Worm (Caenorhabditis elegans) whole organism, mixed stage, embryonic: ENCODE results near the gene ZK402.2.

Source experiments
- M03D4.4 ChIP-seq: sonication (generic microtip); optimal IDR thresholded peaks from 2 replicates; lab custom pipeline; 2017; ENCODE audit warnings: mild to moderate bottlenecking, missing genetic modification characterization, missing compliant biosample characterization
- bed-3 ChIP-seq: fragments of 200-800 bp; sonication (Bioruptor generic); optimal IDR thresholded peaks from 3 replicates; lab custom pipeline; 2018; ENCODE audit warnings: mild to moderate bottlenecking, missing genetic modification characterization, moderate library complexity, missing compliant biosample characterization
- blmp-1 ChIP-seq: fragments of 150-350 bp; optimal IDR thresholded peaks from 2 replicates; lab custom pipeline; 2014; ENCODE audit warnings: missing biosample characterization, missing genetic modification characterization
- ceh-43 ChIP-seq: fragments of 200-800 bp; sonication (Bioruptor generic); optimal IDR thresholded peaks from 2 replicates; lab custom pipeline; 2018; ENCODE audit warnings: mild to moderate bottlenecking, missing genetic modification characterization, moderate library complexity, missing compliant biosample characterization
- ceh-83 ChIP-seq: fragments of 200-800 bp; sonication (Bioruptor generic); optimal IDR thresholded peaks from 2 replicates; lab custom pipeline; 2018; ENCODE audit warnings: mild to moderate bottlenecking, missing genetic modification characterization, missing compliant biosample characterization
- ces-1 ChIP-seq: fragments of 150-350 bp; optimal IDR thresholded peaks from 2 replicates; lab custom pipeline; 2014; ENCODE audit warnings: missing biosample characterization, missing genetic modification reagents, missing genetic modification characterization
- cnd-1 ChIP-seq: fragments of 200-800 bp; sonication (Bioruptor generic); optimal IDR thresholded peaks from 2 replicates; lab custom pipeline; 2018; ENCODE audit warnings: mild to moderate bottlenecking, missing genetic modification characterization, missing compliant biosample characterization
- drap-1 ChIP-seq: fragments of 200-800 bp; sonication (Bioruptor generic); optimal IDR thresholded peaks from 3 replicates; lab custom pipeline; 2018; ENCODE audit warnings: mild to moderate bottlenecking, missing genetic modification characterization, missing compliant biosample characterization
- elt-1 ChIP-seq: sonication (generic microtip); optimal IDR thresholded peaks from 2 replicates; lab custom pipeline; 2017; ENCODE audit warnings: missing genetic modification characterization, mild to moderate bottlenecking, missing compliant biosample characterization, antibody characterized with exemption, moderate library complexity, borderline replicate concordance; ENCODE audit not compliant: insufficient read depth
- elt-3 ChIP-seq: fragments of 150-350 bp; optimal IDR thresholded peaks from 2 replicates; lab custom pipeline; 2014; ENCODE audit warnings: missing biosample characterization, missing genetic modification characterization
- flh-1 ChIP-seq: fragments of 200-800 bp; sonication (Bioruptor generic); optimal IDR thresholded peaks from 2 replicates; lab custom pipeline; 2018; ENCODE audit warnings: mild to moderate bottlenecking, missing genetic modification characterization, moderate library complexity, missing compliant biosample characterization
- hlh-1 ChIP-seq: fragments of 150-350 bp; optimal IDR thresholded peaks from 2 replicates; lab custom pipeline; 2014; ENCODE audit warnings: missing biosample characterization, missing genetic modification reagents, missing genetic modification characterization
- lin-13 ChIP-seq: fragments of 150-350 bp; optimal IDR thresholded peaks from 2 replicates; lab custom pipeline; 2014; ENCODE audit warnings: missing biosample characterization, missing genetic modification characterization
- lin-32 ChIP-seq: fragments of 200-800 bp; sonication (Bioruptor generic); optimal IDR thresholded peaks from 2 replicates; lab custom pipeline; 2018; ENCODE audit warnings: mild to moderate bottlenecking, missing genetic modification characterization, missing compliant biosample characterization
- lsy-2 ChIP-seq: fragments of 150-350 bp; optimal IDR thresholded peaks from 2 replicates; lab custom pipeline; 2014; ENCODE audit warnings: missing biosample characterization, missing genetic modification characterization
- mep-1 ChIP-seq: fragments of 150-350 bp; optimal IDR thresholded peaks from 2 replicates; lab custom pipeline; 2017; ENCODE audit warnings: missing biosample characterization, missing genetic modification reagents, missing genetic modification characterization, inconsistent platforms
- mls-2 ChIP-seq: sonication (generic microtip); optimal IDR thresholded peaks from 2 replicates; lab custom pipeline; 2016; ENCODE audit warnings: mild to moderate bottlenecking, missing genetic modification characterization, moderate library complexity, missing compliant biosample characterization
- nhr-2 ChIP-seq: fragments of 150-350 bp; optimal IDR thresholded peaks from 2 replicates; lab custom pipeline; 2014; ENCODE audit warnings: missing biosample characterization, missing genetic modification characterization
- nhr-237 ChIP-seq: fragments of 150-350 bp; optimal IDR thresholded peaks from 2 replicates; lab custom pipeline; 2014; ENCODE audit warnings: missing biosample characterization, missing genetic modification characterization
- nhr-28 ChIP-seq: fragments of 150-350 bp; optimal IDR thresholded peaks from 2 replicates; lab custom pipeline; 2014; ENCODE audit warnings: missing biosample characterization, missing genetic modification characterization
- nhr-76 ChIP-seq: sonication (generic microtip); optimal IDR thresholded peaks from 2 replicates; lab custom pipeline; 2017; ENCODE audit warnings: missing biosample characterization, missing genetic modification characterization
- pha-4 ChIP-seq: fragments of 150-350 bp; optimal IDR thresholded peaks from 2 replicates; lab custom pipeline; 2018; ENCODE audit warnings: missing biosample characterization, missing genetic modification reagents, missing genetic modification characterization
- snpc-4 ChIP-seq: fragments of 150-350 bp; optimal IDR thresholded peaks from 2 replicates; lab custom pipeline; 2014; ENCODE audit warnings: missing biosample characterization, missing genetic modification characterization
- sptf-1 ChIP-seq: sonication (generic microtip); optimal IDR thresholded peaks from 2 replicates; lab custom pipeline; 2017; ENCODE audit warnings: mild to moderate bottlenecking, missing genetic modification characterization, moderate library complexity, missing compliant biosample characterization
- tbx-8 ChIP-seq: fragments of 200-800 bp; sonication (Bioruptor generic); optimal IDR thresholded peaks from 2 replicates; lab custom pipeline; 2018; ENCODE audit warnings: mild to moderate bottlenecking, missing genetic modification characterization, moderate library complexity, missing compliant biosample characterization
- unc-120 ChIP-seq: sonication (generic microtip); optimal IDR thresholded peaks from 2 replicates; lab custom pipeline; 2017; ENCODE audit warnings: missing genetic modification characterization, missing compliant biosample characterization; ENCODE audit not compliant: poor library complexity, severe bottlenecking
- unc-39 ChIP-seq: fragments of 150-350 bp; optimal IDR thresholded peaks from 2 replicates; lab custom pipeline; 2014; ENCODE audit warnings: missing biosample characterization, missing genetic modification characterization
- unc-62 ChIP-seq: fragments of 150-350 bp; optimal IDR thresholded peaks from 2 replicates; lab custom pipeline; 2014; ENCODE audit warnings: missing biosample characterization, missing genetic modification reagents, missing genetic modification characterization
- zip-8 ChIP-seq: fragments of 150-350 bp; optimal IDR thresholded peaks from 2 replicates; lab custom pipeline; 2014; ENCODE audit warnings: missing biosample characterization, missing genetic modification characterization
- ztf-11 ChIP-seq: fragments of 150-350 bp; optimal IDR thresholded peaks from 2 replicates; lab custom pipeline; 2014; ENCODE audit warnings: missing biosample characterization, missing genetic modification characterization

ZK402.2 gene

DNA sequence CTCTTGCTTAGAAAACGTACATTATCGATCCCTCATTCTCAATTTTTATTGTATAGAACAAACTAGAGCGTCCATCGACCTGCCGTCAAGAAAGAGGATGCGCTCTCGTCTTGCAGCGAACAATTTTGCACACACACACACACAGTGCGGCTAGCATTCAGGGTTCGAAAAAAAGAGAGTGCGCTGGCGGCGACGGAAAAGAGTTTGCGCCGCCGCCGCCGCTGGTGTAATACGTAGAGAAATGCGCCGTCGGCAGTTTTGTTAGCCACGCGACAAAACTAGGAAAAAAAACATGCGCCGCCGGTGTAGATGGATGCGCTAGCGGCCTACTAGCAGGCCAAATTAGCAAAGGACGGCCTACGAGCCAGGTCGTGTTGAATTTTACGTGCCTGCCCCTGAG is 20.0 kb upstream of the ZK402.2 start:
- no peak for TF ChIP-seq cnd-1 (tag; lab: Kevin White, UChicago)
- TF ChIP-seq flh-1, result no peak
- no peak for TF ChIP-seq pha-4 (tag; lab: Kevin White, UChicago)
- no peak for TF ChIP-seq lin-13 (tag; lab: Kevin White, UChicago)
- no peak for TF ChIP-seq drap-1 (GFP tag; lab: Kevin White, UChicago)
- TF ChIP-seq lin-32 (GFP tag; lab: Kevin White, UChicago), result no peak
- TF ChIP-seq unc-120 (tag; lab: Kevin White, UChicago), result no peak
- TF ChIP-seq lsy-2 (tag; lab: Kevin White, UChicago), result no peak
- TF ChIP-seq ceh-83 (GFP tag; lab: Kevin White, UChicago), result no peak
- TF ChIP-seq ces-1, result no peak
- no peak for TF ChIP-seq tbx-8
- TF ChIP-seq bed-3 (GFP tag; lab: Kevin White, UChicago), result no peak
- TF ChIP-seq nhr-28 (tag; lab: Kevin White, UChicago), result no peak
- no peak for TF ChIP-seq sptf-1
- TF ChIP-seq mep-1, result no peak
- no peak for TF ChIP-seq ceh-43 (GFP tag; lab: Kevin White, UChicago)
- TF ChIP-seq zip-8 (tag; lab: Kevin White, UChicago), result no peak
- TF ChIP-seq snpc-4 (tag; lab: Kevin White, UChicago), result no peak
- no peak for TF ChIP-seq unc-62 (GFP tag; lab: Kevin White, UChicago)

DNA sequence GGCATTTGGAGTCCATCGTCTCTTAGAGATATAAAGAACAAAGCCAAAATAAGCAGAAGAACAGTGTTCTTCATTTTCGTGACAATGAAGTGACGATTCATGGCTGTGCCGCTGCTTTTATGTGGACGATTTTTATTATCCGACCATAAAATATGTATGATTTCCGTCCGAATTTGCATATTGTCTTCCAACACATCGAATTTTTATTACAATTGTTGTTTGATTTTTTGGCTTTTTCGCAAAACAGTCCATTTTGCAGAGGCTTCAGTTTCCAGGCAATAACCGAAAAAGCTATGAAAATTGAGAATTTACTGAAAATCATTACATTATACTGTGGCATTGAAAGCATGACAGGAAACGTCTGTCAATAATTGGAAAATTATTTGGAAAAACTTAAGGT is 19.0 kb upstream of the ZK402.2 start, which contains the start of gene F56C3.8:
Gene F56C3.8 (minus strand): TSS at position 101 of the 400 bp plus-strand sequence.
- TF ChIP-seq lin-13 (tag; lab: Kevin White, UChicago) (no peak), drap-1 (GFP tag; lab: Kevin White, UChicago) (no peak), elt-1 (no peak), ztf-11 (tag; lab: Kevin White, UChicago) (no peak), snpc-4 (tag; lab: Kevin White, UChicago) (no peak), hlh-1 (tag; lab: Kevin White, UChicago) (no peak), ceh-43 (GFP tag; lab: Kevin White, UChicago) (no peak), cnd-1 (tag; lab: Kevin White, UChicago) (no peak), M03D4.4 (no peak), bed-3 (GFP tag; lab: Kevin White, UChicago) (no peak), nhr-2 (tag; lab: Kevin White, UChicago) (no peak), tbx-8 (no peak), mls-2 (no peak), unc-39 (tag; lab: Kevin White, UChicago) (no peak), lsy-2 (tag; lab: Kevin White, UChicago) (no peak), elt-3 (tag; lab: Kevin White, UChicago) (no peak), mep-1 (no peak), nhr-76 (tag; lab: Kevin White, UChicago) (no peak)

DNA sequence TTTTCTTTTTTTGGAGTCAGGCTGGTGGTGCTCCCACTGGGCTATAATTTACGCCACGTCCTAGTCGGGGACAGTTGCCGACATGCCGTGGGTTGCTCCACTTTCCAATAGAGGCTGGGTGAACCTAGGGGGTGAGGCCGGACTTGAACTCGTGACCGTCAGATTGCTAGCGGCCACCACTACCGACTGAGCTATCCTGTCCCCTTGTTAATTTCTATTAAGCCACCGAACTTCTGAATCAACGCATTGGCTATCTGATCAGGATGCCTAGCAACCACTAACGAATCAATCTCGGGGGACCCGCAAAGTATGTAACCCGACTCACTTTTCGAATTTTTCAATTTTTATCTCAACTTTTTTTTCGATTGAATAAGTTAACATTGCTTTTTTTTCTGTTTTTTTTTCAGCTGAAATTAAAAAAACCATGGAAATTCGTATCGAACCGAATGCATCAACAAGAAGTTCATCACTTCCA is 16.6 kb upstream of the ZK402.2 start, which contains the start of gene F56C3.1:
Gene F56C3.1 (plus strand): TSS at position 425 of the 475 bp plus-strand sequence.
- TF ChIP-seq ceh-43 (GFP tag; lab: Kevin White, UChicago) (no peak), cnd-1 (tag; lab: Kevin White, UChicago) (no peak), ztf-11 (tag; lab: Kevin White, UChicago) (no peak), sptf-1 (no peak), M03D4.4 (no peak), mep-1 (no peak), drap-1 (GFP tag; lab: Kevin White, UChicago) (no peak), nhr-237 (tag; lab: Kevin White, UChicago) (no peak), lin-32 (GFP tag; lab: Kevin White, UChicago) (no peak), snpc-4 (tag; lab: Kevin White, UChicago) (no peak), mls-2 (no peak), nhr-2 (tag; lab: Kevin White, UChicago) (no peak)

DNA sequence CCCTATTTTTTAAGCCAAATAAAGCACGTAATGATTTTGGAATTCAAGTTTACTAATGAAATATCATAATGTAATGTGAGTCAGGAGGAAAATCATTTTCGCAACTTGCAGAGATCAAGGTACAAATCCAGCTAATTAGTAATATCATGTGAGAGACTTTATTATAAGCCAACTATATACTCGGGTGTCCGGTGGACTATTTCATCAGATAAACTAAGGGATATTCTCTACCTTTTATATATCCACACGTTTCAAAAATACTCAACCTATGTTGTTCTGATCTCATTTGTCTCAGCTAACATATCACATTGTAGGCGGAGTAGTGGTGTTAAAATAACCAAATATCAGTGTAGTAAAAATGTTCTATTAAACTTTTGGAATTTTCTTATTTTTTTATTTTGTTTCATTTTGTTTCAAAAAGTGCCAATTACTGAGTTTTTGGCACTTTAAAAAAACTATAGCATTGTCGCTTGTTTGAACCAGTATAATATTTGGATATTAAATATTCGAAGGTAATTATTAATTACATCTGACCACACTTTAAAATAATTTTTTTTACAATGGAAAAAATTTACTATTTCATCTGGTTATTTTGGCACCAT is 14.1 kb upstream of the ZK402.2 start:
- TF ChIP-seq M03D4.4, result no peak
- TF ChIP-seq nhr-237 (tag; lab: Kevin White, UChicago), result peak; percentile 89
- TF ChIP-seq elt-3 (tag; lab: Kevin White, UChicago), result peak; percentile 74
- TF ChIP-seq ces-1, result peak; percentile 62
- no peak for TF ChIP-seq nhr-2 (tag; lab: Kevin White, UChicago)
- no peak for TF ChIP-seq flh-1
- TF ChIP-seq lin-32 (GFP tag; lab: Kevin White, UChicago), result no peak

DNA sequence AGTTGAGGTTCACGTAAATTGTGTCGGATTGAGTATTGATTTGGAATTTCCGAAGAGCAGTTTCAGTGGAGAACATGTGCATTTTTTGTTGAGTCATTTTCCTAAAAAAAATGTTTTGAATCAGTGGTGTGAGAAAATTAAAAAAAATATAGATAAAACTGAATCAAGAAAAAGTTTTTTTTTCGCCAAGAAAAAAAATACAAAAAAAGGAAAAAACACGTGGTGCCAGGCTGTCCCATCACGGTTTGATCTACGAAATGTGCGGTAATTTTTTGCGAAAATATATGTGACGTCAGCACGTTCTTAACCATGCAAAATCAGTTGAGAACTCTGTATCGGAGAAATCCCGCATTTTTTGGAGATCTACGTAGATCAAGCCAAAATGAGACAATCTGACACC is 9.7 kb upstream of the ZK402.2 start, which contains the start of gene F56C3.9:
Gene F56C3.9 (minus strand): TSS at position 101 of the 400 bp plus-strand sequence.
- TF ChIP-seq lin-32 (GFP tag; lab: Kevin White, UChicago) (no peak), mls-2 (no peak), elt-1 (no peak), hlh-1 (tag; lab: Kevin White, UChicago) (no peak), ceh-83 (GFP tag; lab: Kevin White, UChicago) (no peak), lsy-2 (tag; lab: Kevin White, UChicago) (no peak), flh-1 (no peak), tbx-8 (no peak), unc-62 (GFP tag; lab: Kevin White, UChicago) (no peak), nhr-237 (tag; lab: Kevin White, UChicago) (no peak), drap-1 (GFP tag; lab: Kevin White, UChicago) (no peak), blmp-1 (tag; lab: Kevin White, UChicago) (no peak), ztf-11 (tag; lab: Kevin White, UChicago) (no peak)
